Fruit fly (Drosophila melanogaster): ENCODE results near the gene Snoo.

Snoo gene

DNA sequence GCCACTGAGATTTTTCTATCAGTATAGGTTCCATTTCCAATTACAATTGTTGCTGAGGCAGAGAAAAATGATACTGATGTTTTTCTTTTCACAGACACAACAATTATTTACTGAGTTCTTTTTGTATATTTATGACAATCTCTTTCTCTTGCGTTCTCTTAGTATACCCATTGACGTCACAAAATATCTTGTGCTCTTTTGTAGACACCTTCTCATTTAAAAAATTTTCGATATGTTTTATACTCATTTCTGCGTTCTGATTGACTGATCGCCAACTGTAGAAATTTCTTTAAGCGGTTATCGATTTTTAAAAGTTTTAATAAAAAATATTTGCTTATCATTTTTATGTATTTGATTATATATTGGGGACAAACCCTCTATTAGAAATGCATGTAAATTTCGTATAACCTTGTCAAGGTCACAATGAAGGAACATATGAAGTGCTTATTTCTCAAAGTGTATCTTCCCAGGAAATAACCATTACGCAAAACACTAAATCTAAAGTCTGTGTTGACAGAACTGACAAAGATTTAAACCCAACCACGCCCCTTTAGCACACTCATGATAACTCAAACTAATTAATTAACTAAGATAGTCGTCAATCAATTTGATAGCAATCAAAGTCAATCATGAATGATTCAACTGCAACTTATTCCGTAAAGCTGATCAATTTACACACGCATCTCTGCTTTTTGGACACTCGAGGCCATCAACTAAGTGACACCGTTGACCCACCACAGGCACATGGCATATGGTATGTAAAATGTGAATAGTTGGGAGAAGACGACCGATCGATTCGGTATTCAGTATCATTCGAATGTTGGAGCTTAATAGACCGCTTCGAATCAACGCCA, 26.8 kb upstream of the Snoo start, which contains the start of the genes Glyat and Tg:
Gene Glyat (minus strand): TSS at position 51 of the 854 bp plus-strand sequence.
Gene Tg (plus strand): TSS at position 804 of the 854 bp plus-strand sequence.
- TF ChIP-seq Ssrp (tag; optimal IDR thresholded peaks at IDR 0.05) (no peak), CG34422 (GFP tag; IDR thresholded peaks at IDR 0.05) (0 out of 3 replicates have a peak, but pooled peaks have one; percentile 33), kah (GFP tag; optimal IDR thresholded peaks at IDR 0.05) (no peak), schlank (tag; optimal IDR thresholded peaks at IDR 0.05) (no peak), CG11093 (GFP tag; IDR thresholded peaks at IDR 0.05) (no peak), pros (GFP tag; optimal IDR thresholded peaks at IDR 0.05) (no peak), Fer3 (tag; optimal IDR thresholded peaks at IDR 0.05) (peak; percentile 31), Fer1 (GFP tag; optimal IDR thresholded peaks at IDR 0.05) (peak; percentile 50), tna (GFP tag; IDR thresholded peaks at IDR 0.05; ENCODE audit: partially characterized antibody) (no peak), CG14014 (GFP tag; IDR thresholded peaks at IDR 0.05) (peak; percentile 57), grn (GFP tag; optimal IDR thresholded peaks at IDR 0.05) (no peak), chinmo (GFP tag; IDR thresholded peaks at IDR 0.05; ENCODE audit: partially characterized antibody) (0 out of 4 replicates have a peak, but pooled peaks have one; percentile 24), sim (GFP tag; IDR thresholded peaks at IDR 0.05) (no peak), Med (GFP tag) (peak; percentile 84), Hmx (GFP tag; optimal IDR thresholded peaks at IDR 0.05) (no peak), slbo (GFP tag; IDR thresholded peaks at IDR 0.05) (peak; percentile 51), CG2199 (GFP tag; IDR thresholded peaks at IDR 0.05) (no peak), jing (GFP tag; optimal IDR thresholded peaks at IDR 0.05) (no peak), danr (GFP tag; IDR thresholded peaks at IDR 0.05) (no peak), CG18619 (GFP tag; optimal IDR thresholded peaks at IDR 0.05) (no peak), fru (optimal IDR thresholded peaks at IDR 0.05) (no peak), vfl (GFP tag; optimal IDR thresholded peaks at IDR 0.05) (no peak), Doc2 (GFP tag; IDR thresholded peaks at IDR 0.05) (no peak), CG1832 (GFP tag; optimal IDR thresholded peaks at IDR 0.05) (no peak), vnd (GFP tag; IDR thresholded peaks at IDR 0.05; ENCODE audit: partially characterized antibody) (0 out of 3 replicates have a peak, but pooled peaks have one; percentile 21), CG4424 (GFP tag; optimal IDR thresholded peaks at IDR 0.05) (no peak), CG14050 (GFP tag; IDR thresholded peaks at IDR 0.05) (no peak; the same call in 2 of the 3 replicates), dan (GFP tag; IDR thresholded peaks at IDR 0.05) (no peak), btn (GFP tag; optimal IDR thresholded peaks at IDR 0.05) (no peak), bab2 (GFP tag; optimal IDR thresholded peaks at IDR 0.05) (no peak), CG14667 (GFP tag; IDR thresholded peaks at IDR 0.05) (no peak), Kr (GFP tag; optimal IDR thresholded peaks at IDR 0.05) (no peak), PHDP (tag; optimal IDR thresholded peaks at IDR 0.05) (peak; percentile 15), prd (optimal IDR thresholded peaks at IDR 0.05) (no peak), prd (GFP tag; IDR thresholded peaks at IDR 0.05) (peak; percentile 28; the same call in 1 of the 3 replicates), pb (GFP tag; optimal IDR thresholded peaks at IDR 0.05) (no peak), Hmr (GFP tag; optimal IDR thresholded peaks at IDR 0.05) (peak; percentile 19), tup (GFP tag; optimal IDR thresholded peaks at IDR 0.05) (no peak), gsb-n (tag; optimal IDR thresholded peaks at IDR 0.05) (peak; percentile 1), Neu2 (GFP tag; optimal IDR thresholded peaks at IDR 0.05; ENCODE audit: borderline replicate concordance) (no peak), CG12744 (GFP tag; optimal IDR thresholded peaks at IDR 0.05) (no peak), Rfx (GFP tag; IDR thresholded peaks at IDR 0.05) (peak; percentile 73), Gug (GFP tag; IDR thresholded peaks at IDR 0.05) (no peak), HmgD (GFP tag; optimal IDR thresholded peaks at IDR 0.05) (no peak), Asciz (GFP tag; optimal IDR thresholded peaks at IDR 0.05) (no peak), Six4 (GFP tag; optimal IDR thresholded peaks at IDR 0.05) (no peak), Awh (GFP tag; IDR thresholded peaks at IDR 0.05) (no peak), pita (GFP tag; optimal IDR thresholded peaks at IDR 0.05) (no peak), CG7786 (GFP tag; optimal IDR thresholded peaks at IDR 0.05) (no peak), CG8290 (GFP tag; optimal IDR thresholded peaks at IDR 0.05) (no peak), CG8290 (tag; optimal IDR thresholded peaks at IDR 0.05) (no peak)

All from whole organism, embryonic.